Worm (Caenorhabditis elegans) whole organism, mixed stage, embryonic: Measurements from ENCODE around the gene oac-30.

ENCODE experiments used
- ceh-39 ChIP-seq: fragments of 150-350 bp; optimal IDR thresholded peaks from 2 replicates; lab custom pipeline; 2014; ENCODE audit warnings: missing biosample characterization, missing genetic modification characterization
- ces-1 ChIP-seq: fragments of 150-350 bp; optimal IDR thresholded peaks from 2 replicates; lab custom pipeline; 2014; ENCODE audit warnings: missing biosample characterization, missing genetic modification reagents, missing genetic modification characterization
- elt-1 ChIP-seq: sonication (generic microtip); optimal IDR thresholded peaks from 2 replicates; lab custom pipeline; 2017; ENCODE audit warnings: missing genetic modification characterization, mild to moderate bottlenecking, missing compliant biosample characterization, antibody characterized with exemption, moderate library complexity, borderline replicate concordance; ENCODE audit not compliant: insufficient read depth
- elt-3 ChIP-seq: fragments of 150-350 bp; optimal IDR thresholded peaks from 2 replicates; lab custom pipeline; 2014; ENCODE audit warnings: missing biosample characterization, missing genetic modification characterization
- lin-13 ChIP-seq: fragments of 150-350 bp; optimal IDR thresholded peaks from 2 replicates; lab custom pipeline; 2014; ENCODE audit warnings: missing biosample characterization, missing genetic modification characterization
- mep-1 ChIP-seq: fragments of 150-350 bp; optimal IDR thresholded peaks from 2 replicates; lab custom pipeline; 2017; ENCODE audit warnings: missing biosample characterization, missing genetic modification reagents, missing genetic modification characterization, inconsistent platforms
- nhr-12 ChIP-seq: fragments of 150-350 bp; optimal IDR thresholded peaks from 2 replicates; lab custom pipeline; 2014; ENCODE audit warnings: missing biosample characterization, missing genetic modification characterization
- nhr-237 ChIP-seq: fragments of 150-350 bp; optimal IDR thresholded peaks from 2 replicates; lab custom pipeline; 2014; ENCODE audit warnings: missing biosample characterization, missing genetic modification characterization
- nhr-28 ChIP-seq: fragments of 150-350 bp; optimal IDR thresholded peaks from 2 replicates; lab custom pipeline; 2014; ENCODE audit warnings: missing biosample characterization, missing genetic modification characterization
- nhr-76 ChIP-seq: sonication (generic microtip); optimal IDR thresholded peaks from 2 replicates; lab custom pipeline; 2017; ENCODE audit warnings: missing biosample characterization, missing genetic modification characterization
- sem-2 ChIP-seq: fragments of 200-800 bp; sonication (Bioruptor generic); optimal IDR thresholded peaks from 2 replicates; lab custom pipeline; 2018; ENCODE audit warnings: mild to moderate bottlenecking, missing genetic modification characterization, missing compliant biosample characterization
- snpc-4 ChIP-seq: fragments of 150-350 bp; optimal IDR thresholded peaks from 2 replicates; lab custom pipeline; 2014; ENCODE audit warnings: missing biosample characterization, missing genetic modification characterization
- unc-39 ChIP-seq: fragments of 150-350 bp; optimal IDR thresholded peaks from 2 replicates; lab custom pipeline; 2014; ENCODE audit warnings: missing biosample characterization, missing genetic modification characterization
- unc-62 ChIP-seq: fragments of 150-350 bp; optimal IDR thresholded peaks from 2 replicates; lab custom pipeline; 2014; ENCODE audit warnings: missing biosample characterization, missing genetic modification reagents, missing genetic modification characterization

- no peak for TF ChIP-seq snpc-4 (tag; lab: Kevin White, UChicago)
- TF ChIP-seq unc-39 (tag; lab: Kevin White, UChicago), result no peak
- TF ChIP-seq nhr-237 (tag; lab: Kevin White, UChicago), result no peak
- no peak for TF ChIP-seq elt-3
- no peak for TF ChIP-seq nhr-12 (tag; lab: Kevin White, UChicago)
- no peak for TF ChIP-seq ceh-39 (tag; lab: Kevin White, UChicago)
- TF ChIP-seq ces-1, result no peak
- no peak for TF ChIP-seq sem-2 (GFP tag; lab: Kevin White, UChicago)
- no peak for TF ChIP-seq elt-1 (tag; lab: Kevin White, UChicago)
- TF ChIP-seq lin-13 (tag; lab: Kevin White, UChicago), result no peak
- TF ChIP-seq nhr-28 (tag; lab: Kevin White, UChicago), result no peak
- TF ChIP-seq unc-62 (GFP tag; lab: Kevin White, UChicago), result no peak
- TF ChIP-seq mep-1 (tag; lab: Kevin White, UChicago), result no peak
- TF ChIP-seq nhr-76 (tag; lab: Kevin White, UChicago), result no peak
Measured at ce11 chrII:1256742-1257141, 9.9 kb downstream of the oac-30 start.
